Worm (Caenorhabditis elegans) whole organism, L4/young adult: ENCODE measurements around the gene flp-9.

Experiments
- W03F9.2 ChIP-seq: fragments of 150-350 bp; optimal IDR thresholded peaks from 2 replicates; lab custom pipeline; 2014; ENCODE audit warnings: missing biosample characterization, missing genetic modification characterization
- dao-5 ChIP-seq: sonication (generic microtip); optimal IDR thresholded peaks from 2 replicates; lab custom pipeline; 2016; ENCODE audit warnings: missing genotype, missing genetic modification characterization, moderate library complexity, missing compliant biosample characterization
- him-1 ChIP-seq: sonication (generic microtip); optimal IDR thresholded peaks from 2 replicates; lab custom pipeline; 2016; ENCODE audit warnings: missing genotype, missing genetic modification reagents, missing genetic modification characterization, missing compliant biosample characterization

Gene flp-9

DNA sequence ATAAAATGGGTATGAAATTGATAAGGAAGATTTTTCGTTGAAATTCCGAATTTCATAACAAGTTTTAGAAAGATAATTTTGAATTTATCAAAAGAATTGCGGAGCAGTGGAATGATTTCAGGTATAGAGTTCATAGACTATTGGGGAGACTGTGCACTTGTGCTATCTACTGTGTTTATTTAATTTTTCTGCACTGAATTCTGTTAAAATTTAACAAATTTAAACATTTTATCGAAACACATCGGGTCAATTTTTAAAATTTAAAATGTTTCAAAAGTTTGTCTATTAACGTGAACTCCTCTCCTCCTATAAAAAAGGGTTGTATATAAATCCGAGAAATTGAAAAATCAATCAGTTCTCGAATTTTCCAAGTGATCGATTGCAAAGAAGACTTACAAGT lies 39.8 kb downstream of the flp-9 start, which contains the start of gene C27D8.1:
Gene C27D8.1 (plus strand): TSS at position 301 of the 400 bp plus-strand sequence.
- no peak for TF ChIP-seq W03F9.2 (tag; lab: Kevin White, UChicago)
- TF ChIP-seq dao-5 (tag; lab: Kevin White, UChicago): no peak
- TF ChIP-seq him-1 (tag; lab: Kevin White, UChicago): no peak

- no peak for TF ChIP-seq W03F9.2 (tag; lab: Kevin White, UChicago)
- TF ChIP-seq him-1 (tag; lab: Kevin White, UChicago): no peak
- no peak for TF ChIP-seq dao-5 (tag; lab: Kevin White, UChicago)
Observed at ce11 chrIV:12715947-12716382, 41.4 kb downstream of the flp-9 start.

- TF ChIP-seq W03F9.2 (tag; lab: Kevin White, UChicago) (no peak), dao-5 (tag; lab: Kevin White, UChicago) (no peak), him-1 (tag; lab: Kevin White, UChicago) (no peak)
Observed at ce11 chrIV:12711644-12712043, 45.7 kb downstream of the flp-9 start, which contains the start of gene C27D8.3. Gene C27D8.3 (minus strand): TSS chrIV:12711744.

DNA sequence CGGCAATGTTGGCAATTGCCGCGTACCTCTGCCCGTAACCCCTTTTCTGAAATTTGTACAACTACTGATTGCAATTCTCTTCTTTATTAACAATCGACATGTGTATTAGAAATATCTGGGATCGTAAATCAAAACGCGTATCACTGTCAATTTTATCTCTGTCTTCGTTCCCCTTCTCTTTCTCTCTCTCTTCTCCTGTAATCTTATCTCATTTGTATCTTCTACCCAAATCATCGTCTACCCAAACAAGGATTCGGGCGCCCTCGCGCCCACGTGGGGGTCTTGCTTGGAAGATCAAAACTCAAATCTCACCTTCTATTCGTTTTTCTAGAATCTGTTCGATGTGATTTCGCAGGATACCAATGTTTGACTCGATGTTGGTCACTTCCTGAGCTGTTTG lies 46.4 kb downstream of the flp-9 start, which contains the start of gene C27D8.2:
Gene C27D8.2 (plus strand): TSS at position 222 of the 400 bp plus-strand sequence.
- TF ChIP-seq W03F9.2 (tag; lab: Kevin White, UChicago) (no peak), him-1 (tag; lab: Kevin White, UChicago) (no peak), dao-5 (tag; lab: Kevin White, UChicago) (no peak)
